Worm (Caenorhabditis elegans): Measurements from ENCODE around the gene C33H5.2.

- peak; percentile 15 for TF ChIP-seq mep-1 (tag; optimal IDR thresholded peaks at IDR 0.05)
- TF ChIP-seq elt-3 (tag; optimal IDR thresholded peaks at IDR 0.05): no peak
- TF ChIP-seq unc-120 (tag; optimal IDR thresholded peaks at IDR 0.05; ENCODE audit: poor library complexity, severe bottlenecking): no peak
- no peak for TF ChIP-seq tbx-8 (GFP tag; optimal IDR thresholded peaks at IDR 0.05)
- no peak for TF ChIP-seq unc-39 (tag; optimal IDR thresholded peaks at IDR 0.05)
Measured at ce11 chrIV:7836030-7836429, 31.2 kb downstream of the C33H5.2 start.
